Fruit fly (Drosophila melanogaster) whole organism, prepupa: ENCODE measurements around the gene tna.
A peak's percentile ranks its signal among the peaks of the same experiment; 100 is the strongest.

Source experiments
- Blimp-1 ChIP-seq: fragments of 200-800 bp; sonication (Bioruptor generic); optimal IDR thresholded peaks from 3 replicates; lab custom pipeline; 2017; ENCODE audit warnings: missing biosample characterization, missing genetic modification characterization, mild to moderate bottlenecking, moderate library complexity, missing genetic modification reagents
- CG10631 ChIP-seq: fragments of 200-800 bp; sonication (Bioruptor generic); optimal IDR thresholded peaks from 2 replicates; lab custom pipeline; 2016; ENCODE audit warnings: missing biosample characterization, missing genetic modification characterization
- CG11294 ChIP-seq: fragments of 200-800 bp; sonication (Bioruptor generic); IDR thresholded peaks from 2 replicates; pipeline ENCODE4 v1.3.6; 2022; ENCODE audit warnings: missing biosample characterization, missing genetic modification characterization
- CG11762 ChIP-seq: fragments of 200-800 bp; sonication (Bioruptor generic); optimal IDR thresholded peaks from 3 replicates; lab custom pipeline; 2016; ENCODE audit warnings: missing biosample characterization, missing genetic modification characterization; ENCODE audit not compliant: insufficient read depth
- CG11902 ChIP-seq: fragments of 200-800 bp; sonication (Bioruptor generic); optimal IDR thresholded peaks from 3 replicates; lab custom pipeline; 2016; ENCODE audit warnings: missing biosample characterization, missing genetic modification characterization
- CG15336 ChIP-seq: fragments of 200-800 bp; sonication (Bioruptor generic); IDR thresholded peaks from 2 replicates; pipeline ENCODE4 v1.3.6; 2022; ENCODE audit warnings: missing biosample characterization, missing genetic modification characterization
- CG1621 ChIP-seq: fragments of 200-800 bp; sonication (Bioruptor generic); optimal IDR thresholded peaks from 3 replicates; lab custom pipeline; 2018; ENCODE audit warnings: missing biosample characterization, mild to moderate bottlenecking, missing genetic modification characterization
- CG3032 ChIP-seq: fragments of 200-800 bp; optimal IDR thresholded peaks from 2 replicates; lab custom pipeline; 2019; ENCODE audit warnings: missing biosample characterization, mild to moderate bottlenecking, missing genetic modification characterization, moderate library complexity
- CG31627 ChIP-seq: fragments of 200-800 bp; sonication (Bioruptor generic); optimal IDR thresholded peaks from 3 replicates; lab custom pipeline; 2016; ENCODE audit warnings: missing biosample characterization, missing genetic modification characterization
- CG32006 ChIP-seq: fragments of 200-800 bp; sonication (Bioruptor generic); optimal IDR thresholded peaks from 3 replicates; lab custom pipeline; 2017; ENCODE audit warnings: missing biosample characterization, mild to moderate bottlenecking, missing genetic modification characterization
- CG3919 ChIP-seq: fragments of 200-800 bp; sonication (Bioruptor generic); optimal IDR thresholded peaks from 3 replicates; lab custom pipeline; 2016; ENCODE audit warnings: missing biosample characterization, missing genetic modification characterization
- CG4318 ChIP-seq: fragments of 200-800 bp; sonication (Bioruptor generic); optimal IDR thresholded peaks from 3 replicates; lab custom pipeline; 2017; ENCODE audit warnings: missing biosample characterization, mild to moderate bottlenecking, missing genetic modification characterization
- CG6163 ChIP-seq: fragments of 200-800 bp; sonication (Bioruptor generic); IDR thresholded peaks from 3 replicates; pipeline ENCODE4 v1.3.6; 2022; ENCODE audit warnings: missing biosample characterization, missing genetic modification characterization
- CG6276 ChIP-seq: fragments of 200-800 bp; sonication (Bioruptor generic); optimal IDR thresholded peaks from 2 replicates; lab custom pipeline; 2017; ENCODE audit warnings: missing biosample characterization, mild to moderate bottlenecking, missing genetic modification characterization
- CG6808 ChIP-seq: fragments of 200-800 bp; sonication (Bioruptor generic); optimal IDR thresholded peaks from 3 replicates; lab custom pipeline; 2017; ENCODE audit warnings: missing biosample characterization, missing genetic modification characterization, mild to moderate bottlenecking, moderate library complexity, missing genetic modification reagents
- CG7368 ChIP-seq: fragments of 200-800 bp; sonication (Bioruptor generic); optimal IDR thresholded peaks from 3 replicates; lab custom pipeline; 2016; ENCODE audit warnings: missing biosample characterization, missing genetic modification characterization
- CG8119 ChIP-seq: fragments of 200-800 bp; sonication (Bioruptor generic); IDR thresholded peaks from 3 replicates; pipeline ENCODE4 v1.3.6; 2022; ENCODE audit warnings: missing biosample characterization, missing genetic modification characterization
- CG8319 ChIP-seq: fragments of 200-800 bp; sonication (Bioruptor generic); optimal IDR thresholded peaks from 3 replicates; lab custom pipeline; 2016; ENCODE audit warnings: missing biosample characterization, missing genetic modification characterization
- CG9139 ChIP-seq: fragments of 200-800 bp; sonication (Bioruptor generic); optimal IDR thresholded peaks from 3 replicates; lab custom pipeline; 2017; ENCODE audit warnings: missing biosample characterization, mild to moderate bottlenecking, missing genetic modification characterization
- Eip93F ChIP-seq: fragments of 200-800 bp; sonication (Bioruptor generic); optimal IDR thresholded peaks from 2 replicates; lab custom pipeline; 2016; ENCODE audit warnings: missing biosample characterization, mild to moderate bottlenecking, missing genetic modification characterization
- Ets96B ChIP-seq: fragments of 200-800 bp; optimal IDR thresholded peaks from 2 replicates; lab custom pipeline; 2019; ENCODE audit warnings: missing biosample characterization, mild to moderate bottlenecking, missing genetic modification characterization, moderate library complexity
- Gug ChIP-seq: fragments of 200-800 bp; sonication (Bioruptor generic); IDR thresholded peaks from 2 replicates; pipeline ENCODE4 v1.3.6; 2022; ENCODE audit warnings: missing biosample characterization, missing genetic modification characterization
- Hr39 ChIP-seq: fragments of 200-800 bp; sonication (Bioruptor generic); optimal IDR thresholded peaks from 2 replicates; lab custom pipeline; 2016; ENCODE audit warnings: missing biosample characterization, missing genetic modification characterization
- Lpt ChIP-seq: fragments of 200-800 bp; sonication (Bioruptor generic); optimal IDR thresholded peaks from 3 replicates; lab custom pipeline; 2016; ENCODE audit warnings: missing biosample characterization, missing genetic modification characterization
- Met ChIP-seq: fragments of 200-800 bp; sonication (Bioruptor generic); optimal IDR thresholded peaks from 3 replicates; lab custom pipeline; 2016; ENCODE audit warnings: missing biosample characterization, missing genetic modification characterization
- OdsH ChIP-seq: fragments of 200-800 bp; sonication (Bioruptor generic); optimal IDR thresholded peaks from 3 replicates; lab custom pipeline; 2016; ENCODE audit warnings: missing biosample characterization, missing genetic modification characterization
- Sox14 ChIP-seq: fragments of 200-800 bp; sonication (Bioruptor generic); optimal IDR thresholded peaks from 3 replicates; lab custom pipeline; 2016; ENCODE audit warnings: missing biosample characterization, missing genetic modification characterization
- Sox15 ChIP-seq: fragments of 200-800 bp; sonication (Bioruptor generic); optimal IDR thresholded peaks from 3 replicates; lab custom pipeline; 2016; ENCODE audit warnings: missing biosample characterization, missing genetic modification characterization
- acj6 ChIP-seq: fragments of 200-800 bp; sonication (Bioruptor generic); optimal IDR thresholded peaks from 3 replicates; lab custom pipeline; 2016; ENCODE audit warnings: missing biosample characterization, missing genetic modification characterization
- cyc ChIP-seq: fragments of 200-800 bp; sonication (Bioruptor generic); optimal IDR thresholded peaks from 3 replicates; lab custom pipeline; 2016; ENCODE audit warnings: missing biosample characterization, missing genetic modification characterization
- dsx ChIP-seq: fragments of 200-800 bp; optimal IDR thresholded peaks from 3 replicates; lab custom pipeline; 2019; ENCODE audit warnings: missing biosample characterization, mild to moderate bottlenecking, missing genetic modification characterization, moderate library complexity; ENCODE audit not compliant: poor library complexity, severe bottlenecking
- eg ChIP-seq: fragments of 200-800 bp; sonication (Bioruptor generic); IDR thresholded peaks from 3 replicates; pipeline ENCODE4 v1.3.6; 2022; ENCODE audit warnings: missing biosample characterization, missing genetic modification characterization
- esn ChIP-seq: fragments of 200-800 bp; sonication (Bioruptor generic); optimal IDR thresholded peaks from 2 replicates; lab custom pipeline; 2016; ENCODE audit warnings: missing biosample characterization, mild to moderate bottlenecking, missing genetic modification characterization, moderate library complexity
- fd59A ChIP-seq: fragments of 200-800 bp; sonication (Bioruptor generic); optimal IDR thresholded peaks from 2 replicates; lab custom pipeline; 2017; ENCODE audit warnings: missing biosample characterization, mild to moderate bottlenecking, missing genetic modification characterization, missing genetic modification reagents
- fd85E ChIP-seq: fragments of 200-800 bp; sonication (Bioruptor generic); optimal IDR thresholded peaks from 3 replicates; lab custom pipeline; 2016; ENCODE audit warnings: missing biosample characterization, missing genetic modification characterization
- lz ChIP-seq: fragments of 200-800 bp; sonication (Bioruptor generic); optimal IDR thresholded peaks from 3 replicates; lab custom pipeline; 2016; ENCODE audit warnings: missing biosample characterization, missing genetic modification characterization
- net ChIP-seq: fragments of 200-800 bp; sonication (Bioruptor generic); optimal IDR thresholded peaks from 3 replicates; lab custom pipeline; 2016; ENCODE audit warnings: missing biosample characterization, missing genetic modification characterization
- pdm3 ChIP-seq: fragments of 200-800 bp; sonication (Bioruptor generic); optimal IDR thresholded peaks from 3 replicates; lab custom pipeline; 2016; ENCODE audit warnings: missing biosample characterization, missing genetic modification characterization
- spab ChIP-seq: fragments of 200-800 bp; sonication (Bioruptor generic); optimal IDR thresholded peaks from 2 replicates; lab custom pipeline; 2017; ENCODE audit warnings: missing biosample characterization, mild to moderate bottlenecking, missing genetic modification characterization, missing genetic modification reagents
- ss ChIP-seq, 2 experiments: fragments of 200-800 bp; sonication (Bioruptor generic); optimal IDR thresholded peaks; 2 replicates in 1 of 2; 3 replicates in 1 of 2; lab custom pipeline; 2017 to 2018; ENCODE audit warnings: mild to moderate bottlenecking in 2 of 2, missing biosample characterization in 2 of 2, missing genetic modification characterization in 2 of 2, moderate library complexity in 1 of 2
- svp ChIP-seq: fragments of 200-800 bp; sonication (Bioruptor generic); peaks from one replicate; lab custom pipeline; 2016; ENCODE audit warnings: missing biosample characterization, missing genetic modification characterization
- topi ChIP-seq: fragments of 200-800 bp; sonication (Bioruptor generic); optimal IDR thresholded peaks from 3 replicates; lab custom pipeline; 2016; ENCODE audit warnings: missing biosample characterization, missing genetic modification characterization

Gene tna

DNA sequence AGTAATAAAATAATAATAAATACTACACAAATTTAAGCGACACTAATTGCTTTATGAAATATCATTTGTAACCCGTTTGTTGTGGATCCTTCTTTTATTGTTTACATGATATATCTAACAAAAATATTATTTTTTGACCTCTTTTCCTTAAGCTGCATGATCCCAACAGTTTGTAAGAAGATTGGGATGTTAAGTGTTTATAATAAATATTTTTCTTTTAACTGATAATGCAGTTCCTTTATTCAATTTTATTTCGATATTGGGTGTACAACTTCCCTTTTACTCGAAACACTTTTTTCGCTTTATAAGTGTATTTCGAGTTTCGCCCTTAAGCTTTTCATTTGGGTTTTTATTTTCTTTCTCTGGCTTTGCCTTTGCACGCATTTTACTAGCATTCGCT is 18.3 kb downstream of the tna start (continued):
- peak; percentile 9 for TF ChIP-seq topi (GFP tag; lab: Kevin White, UChicago)
- no peak for TF ChIP-seq Sox15 (GFP tag; lab: Kevin White, UChicago)
- no peak for TF ChIP-seq CG3919 (GFP tag; lab: Kevin White, UChicago)
- TF ChIP-seq OdsH (GFP tag; lab: Kevin White, UChicago): peak; percentile 19
- no peak for TF ChIP-seq CG9139 (GFP tag; lab: Kevin White, UChicago)
- no peak for TF ChIP-seq Lpt (GFP tag; lab: Kevin White, UChicago)
- TF ChIP-seq CG31627 (GFP tag; lab: Kevin White, UChicago): no peak
- TF ChIP-seq CG8319: no peak
- peak; percentile 29 for TF ChIP-seq svp (GFP tag; lab: Kevin White, UChicago)
- no peak for TF ChIP-seq fd85E (GFP tag; lab: Kevin White, UChicago)
- TF ChIP-seq Ets96B: peak; percentile 20
- no peak for TF ChIP-seq CG6808 (GFP tag; lab: Kevin White, UChicago)
- peak; percentile 48 for TF ChIP-seq CG4318
- no peak for TF ChIP-seq cyc
- TF ChIP-seq CG10631 (GFP tag; lab: Kevin White, UChicago): peak; percentile 42
- peak; percentile 16 for TF ChIP-seq Met
- no peak for TF ChIP-seq CG8119 (GFP tag; lab: Robert Waterston, UW)
- peak; percentile 72 for TF ChIP-seq CG32006 (GFP tag; lab: Kevin White, UChicago)
- TF ChIP-seq CG11762: no peak
- no peak for TF ChIP-seq ss (GFP tag; optimal IDR thresholded peaks at IDR 0.05; lab: Kevin White, UChicago)
- no peak for TF ChIP-seq CG11294 (GFP tag; lab: Robert Waterston, UW)

DNA sequence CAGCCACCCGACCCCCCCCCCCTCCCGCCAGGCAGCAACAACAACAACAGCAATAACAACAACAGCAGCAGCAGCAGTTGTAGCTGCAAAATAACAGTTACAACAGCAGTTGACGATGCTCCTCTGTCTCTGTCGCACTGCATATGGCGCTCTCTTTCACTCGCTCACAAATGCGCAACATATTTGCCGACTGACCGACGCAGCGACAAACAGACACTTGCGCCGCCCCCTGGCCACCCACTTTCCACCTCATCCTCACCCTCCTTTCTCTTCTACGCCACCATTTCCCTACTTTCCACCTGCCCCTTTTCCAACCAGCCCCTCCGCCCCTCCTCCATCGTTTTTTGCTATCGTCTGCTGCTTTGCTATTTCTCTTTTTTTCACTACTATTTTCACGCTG is 18.7 kb downstream of the tna start:
- TF ChIP-seq CG11294 (GFP tag; lab: Robert Waterston, UW) (no peak), CG6276 (GFP tag; lab: Kevin White, UChicago) (no peak), Gug (GFP tag; lab: Robert Waterston, UW) (peak; percentile 51; the same call in 1 of the 2 replicates), CG6808 (GFP tag; lab: Kevin White, UChicago) (peak; percentile 2), CG6163 (GFP tag; lab: Robert Waterston, UW) (peak; percentile 63; the same call in 2 of the 3 replicates), CG8119 (GFP tag; lab: Robert Waterston, UW) (peak; percentile 36; the same call in 1 of the 3 replicates), CG15336 (0 out of 2 replicates have a peak, but pooled peaks have one; percentile 7), eg (GFP tag; lab: Robert Waterston, UW) (peak; percentile 35; the same call in 2 of the 3 replicates), Lpt (GFP tag; lab: Kevin White, UChicago) (peak; percentile 49)

DNA sequence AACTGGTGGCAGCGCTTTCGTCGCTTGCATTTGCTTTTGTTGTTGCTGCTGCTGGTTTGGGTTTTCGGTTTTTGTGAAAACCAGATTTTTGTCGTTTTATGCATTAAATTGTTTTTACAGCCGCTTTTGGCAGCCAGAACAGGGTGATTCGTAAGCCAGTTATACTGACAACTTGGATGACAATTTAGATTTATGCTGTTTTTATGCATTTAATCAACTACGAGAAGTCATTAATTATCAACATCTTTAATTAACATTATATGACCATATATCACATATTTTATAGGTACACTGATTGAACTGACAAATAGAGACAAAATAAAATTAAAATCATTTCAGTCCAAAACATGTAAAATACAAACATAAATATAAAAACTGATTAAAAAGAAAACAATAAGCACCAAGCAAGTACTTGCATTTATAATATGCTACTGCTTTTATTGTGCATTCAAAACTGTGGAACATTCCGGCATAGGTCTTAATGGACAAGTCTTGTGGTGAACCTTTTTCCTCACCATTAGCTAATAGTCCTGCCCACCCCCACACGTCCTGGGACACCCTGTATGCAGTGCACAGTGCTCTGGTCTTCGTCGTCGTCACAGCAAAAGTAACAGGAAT is 19.6 kb downstream of the tna start:
- peak; percentile 82 to 88 for TF ChIP-seq ss (GFP tag; optimal IDR thresholded peaks at IDR 0.05; lab: Kevin White, UChicago)
- TF ChIP-seq CG8119 (GFP tag; lab: Robert Waterston, UW): peak; percentile 81
- TF ChIP-seq cyc: peak; percentile 90
- peak; percentile 92 for TF ChIP-seq Hr39 (GFP tag; lab: Kevin White, UChicago)
- TF ChIP-seq net (GFP tag; lab: Kevin White, UChicago): peak; percentile 93
- peak; percentile 84 for TF ChIP-seq Sox15 (GFP tag; lab: Kevin White, UChicago)
- TF ChIP-seq OdsH (GFP tag; lab: Kevin White, UChicago): peak; percentile 92
- peak; percentile 74; the same call in 1 of the 2 replicates for TF ChIP-seq CG15336
- TF ChIP-seq svp (GFP tag; lab: Kevin White, UChicago): peak; percentile 95
- peak; percentile 74 for TF ChIP-seq Blimp-1 (GFP tag; lab: Kevin White, UChicago)
- peak; percentile 84 for TF ChIP-seq CG8319
- TF ChIP-seq Met: peak; percentile 94
- peak; percentile 91 for TF ChIP-seq CG6808 (GFP tag; lab: Kevin White, UChicago)
- TF ChIP-seq CG4318: peak; percentile 93
- TF ChIP-seq CG11294 (GFP tag; lab: Robert Waterston, UW): peak; percentile 28
- TF ChIP-seq Eip93F (GFP tag; lab: Kevin White, UChicago): peak; percentile 86
- TF ChIP-seq topi (GFP tag; lab: Kevin White, UChicago): peak; percentile 93
- peak; percentile 93 for TF ChIP-seq lz (GFP tag; lab: Kevin White, UChicago)
- peak; percentile 66 for TF ChIP-seq CG1621 (tag; lab: Kevin White, UChicago)
- no peak; the same call in 1 of the 2 replicates for TF ChIP-seq Gug (GFP tag; lab: Robert Waterston, UW)
- peak; percentile 90 for TF ChIP-seq CG6276 (GFP tag; lab: Kevin White, UChicago)
- TF ChIP-seq fd85E (GFP tag; lab: Kevin White, UChicago): peak; percentile 71
- TF ChIP-seq fd59A (GFP tag; lab: Kevin White, UChicago): peak; percentile 91
- peak; percentile 78 for TF ChIP-seq CG11902
- peak; percentile 22 for TF ChIP-seq CG9139 (GFP tag; lab: Kevin White, UChicago)
- TF ChIP-seq CG31627 (GFP tag; lab: Kevin White, UChicago): peak; percentile 91
- TF ChIP-seq dsx (GFP tag; lab: Kevin White, UChicago): peak; percentile 72
- TF ChIP-seq spab (GFP tag; lab: Kevin White, UChicago): peak; percentile 92
- TF ChIP-seq acj6 (GFP tag; lab: Kevin White, UChicago): peak; percentile 91
- TF ChIP-seq CG11762: peak; percentile 83
- peak; percentile 84 for TF ChIP-seq CG3032 (tag; lab: Kevin White, UChicago)
- TF ChIP-seq Sox14 (GFP tag; lab: Kevin White, UChicago): peak; percentile 91
- peak; percentile 96 for TF ChIP-seq esn (GFP tag; lab: Kevin White, UChicago)
- peak; percentile 88 for TF ChIP-seq pdm3 (GFP tag; lab: Kevin White, UChicago)
- TF ChIP-seq CG7368: peak; percentile 75
